Worm (Caenorhabditis elegans) whole organism, L3 larva: ENCODE results near the gene lsy-12.

ENCODE experiments used
- R02D3.7 ChIP-seq: fragments of 150-350 bp; optimal IDR thresholded peaks from 2 replicates; lab custom pipeline; 2014; ENCODE audit warnings: missing biosample characterization, missing genetic modification characterization
- egl-27 ChIP-seq: sonication (generic microtip); optimal IDR thresholded peaks from 4 replicates; lab custom pipeline; 2017; ENCODE audit warnings: missing biosample characterization, missing genetic modification reagents, missing genetic modification characterization
- nhr-237 ChIP-seq: fragments of 150-350 bp; optimal IDR thresholded peaks from 2 replicates; lab custom pipeline; 2014; ENCODE audit warnings: missing biosample characterization, missing genetic modification characterization
- skn-1 ChIP-seq: fragments of 150-350 bp; optimal IDR thresholded peaks from 2 replicates; lab custom pipeline; 2014; ENCODE audit warnings: missing biosample characterization, missing genetic modification characterization

DNA sequence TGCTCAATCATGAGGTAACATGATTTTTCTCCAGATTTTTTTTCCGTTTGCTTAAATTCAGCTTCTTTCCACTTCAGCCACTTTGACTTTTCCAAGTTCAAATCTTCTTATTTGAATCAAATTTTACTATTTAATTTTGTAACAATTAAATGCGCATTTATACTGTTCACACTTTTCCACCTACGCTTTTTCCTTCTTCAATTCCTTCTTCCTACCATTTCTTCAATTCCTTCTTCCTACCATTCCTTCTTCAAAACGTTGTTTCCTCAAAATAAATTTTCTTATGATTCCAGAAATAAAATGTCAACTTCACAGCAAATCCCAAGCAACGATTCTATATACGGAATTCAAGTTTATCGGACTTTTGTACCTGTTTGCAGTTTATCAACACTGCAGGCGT, 43.4 kb downstream of the lsy-12 start, which contains the start of gene sru-31:
- TF ChIP-seq nhr-237 (tag; lab: Kevin White, UChicago) (no peak), R02D3.7 (tag; lab: Kevin White, UChicago) (no peak), skn-1 (tag; lab: Kevin White, UChicago) (no peak), egl-27 (tag; lab: Kevin White, UChicago) (no peak)
